Fruit fly (Drosophila melanogaster) whole organism, wandering third instar larva: ENCODE results near the gene CG31220.

Experiments
- Dfd ChIP-seq: fragments of >200 bp; optimal IDR thresholded peaks from 2 replicates; lab custom pipeline; 2017; ENCODE audit warnings: missing biosample characterization, missing genetic modification characterization
- Hr83 ChIP-seq: fragments of 200-300 bp; sonication (Bioruptor generic); optimal IDR thresholded peaks from 2 replicates; lab custom pipeline; 2016; ENCODE audit warnings: missing biosample characterization, mild to moderate bottlenecking, missing genetic modification characterization, moderate library complexity; ENCODE audit not compliant: poor library complexity, severe bottlenecking
- Rel ChIP-seq, 2 experiments: fragments of 200-800 bp; sonication (Bioruptor generic) in 1 of 2; optimal IDR thresholded peaks; 2 replicates in 1 of 2; 3 replicates in 1 of 2; lab custom pipeline; 2016 to 2019; ENCODE audit warnings: mild to moderate bottlenecking in 2 of 2, missing biosample characterization in 2 of 2, missing genetic modification characterization in 2 of 2, moderate library complexity in 1 of 2
- Sp1 ChIP-seq: fragments of 200-800 bp; sonication (Bioruptor generic); optimal IDR thresholded peaks from 3 replicates; lab custom pipeline; 2019; ENCODE audit warnings: missing biosample characterization, mild to moderate bottlenecking, missing genetic modification characterization, moderate library complexity
- brk ChIP-seq: fragments of 200-800 bp; sonication (Bioruptor generic); optimal IDR thresholded peaks from 2 replicates; lab custom pipeline; 2016; ENCODE audit warnings: missing biosample characterization, mild to moderate bottlenecking, missing genetic modification characterization

dm6 chr3R:19641498-19642065 lies 6.7 kb upstream of the CG31220 start:
- TF ChIP-seq Hr83 = peak; percentile 56
- TF ChIP-seq Rel (GFP tag; optimal IDR thresholded peaks at IDR 0.05; lab: Kevin White, UChicago) = peak; percentile 24
- TF ChIP-seq Rel (tag; optimal IDR thresholded peaks at IDR 0.05; lab: Kevin White, UChicago) = no peak
- TF ChIP-seq brk = peak; percentile 76
- TF ChIP-seq Dfd = no peak
- TF ChIP-seq Sp1 = peak; percentile 88
